Worm (Caenorhabditis elegans) whole organism, early embryonic: ENCODE measurements around the gene C34E7.3.

ENCODE experiments used
- aly-1 ChIP-seq: sonication (generic microtip); optimal IDR thresholded peaks from 2 replicates; lab custom pipeline; 2016; ENCODE audit warnings: missing genetic modification characterization, missing compliant biosample characterization
- ama-1 ChIP-seq: fragments of 150-350 bp; optimal IDR thresholded peaks from 2 replicates; lab custom pipeline; 2014
- ceh-36 ChIP-seq: sonication (generic microtip); optimal IDR thresholded peaks from 2 replicates; lab custom pipeline; 2016; ENCODE audit warnings: missing genetic modification characterization, inconsistent platforms, missing compliant biosample characterization
- hmg-4 ChIP-seq: fragments of 200-800 bp; sonication (Bioruptor generic); optimal IDR thresholded peaks from 2 replicates; lab custom pipeline; 2018; ENCODE audit warnings: mild to moderate bottlenecking, missing genetic modification characterization, missing compliant biosample characterization
- tbx-11 ChIP-seq: fragments of 200-800 bp; sonication (Bioruptor generic); IDR thresholded peaks from 2 replicates; pipeline ENCODE4 v1.3.6; 2022; ENCODE audit warnings: missing genetic modification characterization, missing compliant biosample characterization
- tra-4 ChIP-seq: sonication (generic microtip); optimal IDR thresholded peaks from 2 replicates; lab custom pipeline; 2017; ENCODE audit warnings: missing genetic modification characterization, missing compliant biosample characterization

DNA sequence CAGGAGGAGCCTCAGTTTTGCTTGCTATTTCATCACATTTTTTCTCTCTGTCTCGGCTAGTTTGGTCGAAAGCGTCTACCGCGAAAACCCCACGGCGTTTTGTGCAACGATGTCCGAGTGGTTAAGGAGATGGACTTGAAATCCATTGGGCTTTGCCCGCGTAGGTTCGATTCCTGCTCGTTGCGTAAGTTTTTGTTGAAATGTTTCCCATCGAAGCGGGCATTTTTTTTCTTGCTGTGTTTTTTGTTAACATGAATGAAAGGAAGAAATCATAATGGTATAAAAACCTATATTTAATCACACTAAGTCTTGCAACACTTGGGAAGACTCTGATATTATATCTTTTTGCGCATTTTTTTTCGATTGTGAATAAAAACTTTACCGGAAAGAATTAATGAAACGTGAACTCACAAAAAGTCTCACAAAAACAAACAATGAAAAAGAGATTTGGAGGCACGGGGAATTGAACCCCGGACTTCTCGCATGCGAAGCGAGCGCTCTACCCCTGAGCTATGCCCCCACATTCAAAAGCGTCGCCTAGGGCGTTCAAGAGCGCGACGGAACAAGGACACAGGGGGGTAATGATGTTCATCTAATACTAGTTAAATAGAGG, 40.1 kb upstream of the C34E7.3 start:
- TF ChIP-seq ama-1, result no peak
- peak; percentile 90 for TF ChIP-seq ceh-36 (tag; lab: Kevin White, UChicago)
- TF ChIP-seq tra-4, result peak; percentile 79
- no peak for TF ChIP-seq hmg-4 (GFP tag; lab: Kevin White, UChicago)
- peak; percentile 83 for TF ChIP-seq aly-1 (tag; lab: Kevin White, UChicago)
- TF ChIP-seq tbx-11, result peak; percentile 80
